Worm (Caenorhabditis elegans) whole organism, L4/young adult: ENCODE data around the gene C31G12.4.
"Not testable (repeated sequence)": the region's sequence is repeated elsewhere in the genome, so short reads cannot be mapped to it uniquely, and the experiment has no call there.

Experiments
- W03F9.2 ChIP-seq: fragments of 150-350 bp; optimal IDR thresholded peaks from 2 replicates; lab custom pipeline; 2014; ENCODE audit warnings: missing biosample characterization, missing genetic modification characterization
- dao-5 ChIP-seq: sonication (generic microtip); optimal IDR thresholded peaks from 2 replicates; lab custom pipeline; 2016; ENCODE audit warnings: missing genotype, missing genetic modification characterization, moderate library complexity, missing compliant biosample characterization
- him-1 ChIP-seq: sonication (generic microtip); optimal IDR thresholded peaks from 2 replicates; lab custom pipeline; 2016; ENCODE audit warnings: missing genotype, missing genetic modification reagents, missing genetic modification characterization, missing compliant biosample characterization

C31G12.4 gene

ce11 chrV:18178659-18179058 lies at the start of gene C31G12.4:
TSS of gene C31G12.4 (minus strand) at chrV:18178759.
- TF ChIP-seq him-1 (tag; lab: Kevin White, UChicago) (no peak), dao-5 (no peak), W03F9.2 (tag; lab: Kevin White, UChicago) (no peak)

ce11 chrV:18224353-18224752 lies 45.8 kb upstream of the C31G12.4 start, which contains the start of gene F16H6.10:
TSS of gene F16H6.10 (minus strand) at chrV:18224453.
- TF ChIP-seq W03F9.2 (tag; lab: Kevin White, UChicago), result no peak
- TF ChIP-seq him-1 (tag; lab: Kevin White, UChicago), result no peak
- TF ChIP-seq dao-5, result no peak

- TF ChIP-seq W03F9.2 (tag; lab: Kevin White, UChicago); him-1 (tag; lab: Kevin White, UChicago); dao-5: not testable (repeated sequence)
These were observed 38.2 kb upstream of the C31G12.4 start, which contains the start of gene F16H6.9 for ce11 chrV:18216784-18217183. TSS of gene F16H6.9 (plus strand) at chrV:18217084.

- TF ChIP-seq him-1 (tag; lab: Kevin White, UChicago); dao-5; W03F9.2 (tag; lab: Kevin White, UChicago): not testable (repeated sequence)
These were observed 37.6 kb upstream of the C31G12.4 start, which contains the start of gene F16H6.8 for ce11 chrV:18216175-18216574. TSS of gene F16H6.8 (minus strand) at chrV:18216275.

- TF ChIP-seq W03F9.2 (tag; lab: Kevin White, UChicago) (no peak), him-1 (tag; lab: Kevin White, UChicago) (no peak), dao-5 (no peak)
These were observed 34.3 kb upstream of the C31G12.4 start for ce11 chrV:18212848-18213247.

- TF ChIP-seq W03F9.2 (tag; lab: Kevin White, UChicago) (no peak), dao-5 (no peak), him-1 (tag; lab: Kevin White, UChicago) (no peak)
These were observed 30.5 kb upstream of the C31G12.4 start, which contains the start of gene F16H6.7 for ce11 chrV:18209071-18209470. TSS of gene F16H6.7 (minus strand) at chrV:18209171.

ce11 chrV:18198421-18198820 lies 19.9 kb upstream of the C31G12.4 start, which contains the start of gene F16H6.4:
TSS of gene F16H6.4 (plus strand) at chrV:18198721.
- TF ChIP-seq him-1 (tag; lab: Kevin White, UChicago), result no peak
- no peak for TF ChIP-seq dao-5
- no peak for TF ChIP-seq W03F9.2 (tag; lab: Kevin White, UChicago)

ce11 chrV:18195006-18195405 lies 16.4 kb upstream of the C31G12.4 start, which contains the start of gene F16H6.3:
TSS of gene F16H6.3 (plus strand) at chrV:18195306.
- no peak for TF ChIP-seq him-1 (tag; lab: Kevin White, UChicago)
- no peak for TF ChIP-seq W03F9.2 (tag; lab: Kevin White, UChicago)
- no peak for TF ChIP-seq dao-5

- no peak for TF ChIP-seq him-1 (tag; lab: Kevin White, UChicago)
These were observed 12.6 kb upstream of the C31G12.4 start, which contains the start of gene clec-42 for ce11 chrV:18191128-18191527. TSS of gene clec-42 (plus strand) at chrV:18191412.

- TF ChIP-seq W03F9.2 (tag; lab: Kevin White, UChicago), result no peak
- no peak for TF ChIP-seq dao-5
- no peak for TF ChIP-seq him-1 (tag; lab: Kevin White, UChicago)
These were observed 10.6 kb upstream of the C31G12.4 start, which contains the start of gene clec-246 for ce11 chrV:18189181-18189580. TSS of gene clec-246 (plus strand) at chrV:18189481.

ce11 chrV:18188328-18188727 lies 9.8 kb upstream of the C31G12.4 start, which contains the start of gene clec-245:
TSS of gene clec-245 (minus strand) at chrV:18188428.
- TF ChIP-seq him-1 (tag; lab: Kevin White, UChicago) (no peak), dao-5 (no peak), W03F9.2 (tag; lab: Kevin White, UChicago) (no peak)

- TF ChIP-seq dao-5 (no peak), W03F9.2 (tag; lab: Kevin White, UChicago) (no peak), him-1 (tag; lab: Kevin White, UChicago) (no peak)
These were observed 6.4 kb upstream of the C31G12.4 start, which contains the start of gene C31G12.3 for ce11 chrV:18184910-18185309. TSS of gene C31G12.3 (plus strand) at chrV:18185210.

ce11 chrV:18179663-18180062 lies 1.1 kb upstream of the C31G12.4 start, which contains the start of gene C31G12.1:
TSS of gene C31G12.1 (plus strand) at chrV:18179963.
- no peak for TF ChIP-seq dao-5
- TF ChIP-seq him-1 (tag; lab: Kevin White, UChicago), result no peak
- TF ChIP-seq W03F9.2 (tag; lab: Kevin White, UChicago), result no peak

ce11 chrV:18171568-18171967 lies 7.0 kb downstream of the C31G12.4 start, which contains the start of gene C14A6.8:
TSS of gene C14A6.8 (minus strand) at chrV:18171668.
- TF ChIP-seq W03F9.2 (tag; lab: Kevin White, UChicago) (no peak), him-1 (tag; lab: Kevin White, UChicago) (no peak), dao-5 (no peak)
